Comparison of ENCODE assay signal across 4 fruit fly cellular contexts in genomic region chrX:23089087-23089732, dm6.
TF ChIP-seq lines count a peak whose summit lies in the region.

No protein-coding gene starts in this region.

- TF ChIP-seq CTCF in S2 (optimal IDR thresholded peaks at IDR 0.05; lab: Kevin White, UChicago) = peak; percentile 76 to 77
- TF ChIP-seq CTCF in whole organism, embryonic (GFP tag; optimal IDR thresholded peaks at IDR 0.05; lab: Kevin White, UChicago) = peak; percentile 85

TF ChIP-seq in whole organism, adult, 20 proteins besides CTCF, POLR2A, EP300 and RAD21:
- no peak for TF ChIP-seq ovo (GFP tag; optimal IDR thresholded peaks at IDR 0.05; lab: Kevin White, UChicago)
- peak; percentile 92 for TF ChIP-seq tj (GFP tag; optimal IDR thresholded peaks at IDR 0.05; lab: Kevin White, UChicago)

TF ChIP-seq in whole organism, embryonic, 481 proteins besides CTCF, POLR2A, EP300 and RAD21:
- TF ChIP-seq CG2199 (GFP tag; IDR thresholded peaks at IDR 0.05; lab: Robert Waterston, UW) = 0 out of 3 replicates have a peak, but pooled peaks have one; percentile 26
- TF ChIP-seq Med (GFP tag; lab: Kevin White, UChicago) = peak; percentile 28
- TF ChIP-seq onecut (GFP tag; IDR thresholded peaks at IDR 0.05; lab: Robert Waterston, UW) = no peak
- no peak for TF ChIP-seq CG5180 (GFP tag; optimal IDR thresholded peaks at IDR 0.05; lab: Kevin White, UChicago)
- no peak for TF ChIP-seq Sin3A (optimal IDR thresholded peaks at IDR 0.05; lab: Kevin White, UChicago)
- 0 out of 2 replicates have a peak, but pooled peaks have one; percentile 12 for TF ChIP-seq E2f2 (GFP tag; IDR thresholded peaks at IDR 0.05; lab: Robert Waterston, UW)

TF ChIP-seq in whole organism, prepupa, 60 proteins besides CTCF, POLR2A, EP300 and RAD21:
- TF ChIP-seq achi (GFP tag; optimal IDR thresholded peaks at IDR 0.05; lab: Kevin White, UChicago) = no peak
- peak; percentile 83 for TF ChIP-seq svp (GFP tag; lab: Kevin White, UChicago)
- TF ChIP-seq CG3919 (GFP tag; optimal IDR thresholded peaks at IDR 0.05; lab: Kevin White, UChicago) = no peak
